Comparison of ENCODE assay signal across 4 worm cellular contexts in genomic region chrII:2939681-2940080, ce11.
TF ChIP-seq lines count a peak whose summit lies in the region.

No protein-coding gene starts in this region.

TF ChIP-seq in whole organism, L4 larva, 104 proteins besides CTCF, POLR2A, EP300 and RAD21:
- TF ChIP-seq nhr-48 (tag; optimal IDR thresholded peaks at IDR 0.05; lab: Kevin White, UChicago), result no peak
- no peak for TF ChIP-seq ZK337.2 (GFP tag; IDR thresholded peaks at IDR 0.05; lab: Robert Waterston, UW)
- TF ChIP-seq set-16 (GFP tag; IDR thresholded peaks at IDR 0.05; lab: Robert Waterston, UW), result no peak
- no peak for TF ChIP-seq nhr-102 (tag; optimal IDR thresholded peaks at IDR 0.05; lab: Kevin White, UChicago)
- TF ChIP-seq mxl-3 (GFP tag; optimal IDR thresholded peaks at IDR 0.05; lab: Kevin White, UChicago), result no peak
- peak; percentile 34 for TF ChIP-seq aha-1 (tag; lab: Kevin White, UChicago)

TF ChIP-seq in whole organism, early embryonic, 17 proteins besides CTCF, POLR2A, EP300 and RAD21:
- peak; percentile 52 for TF ChIP-seq ceh-36 (tag; optimal IDR thresholded peaks at IDR 0.05; lab: Kevin White, UChicago)
- TF ChIP-seq F13C5.2 (tag; optimal IDR thresholded peaks at IDR 0.05; lab: Kevin White, UChicago), result no peak

TF ChIP-seq in whole organism, late embryonic, 69 proteins besides CTCF, POLR2A, EP300 and RAD21:
- TF ChIP-seq dve-1 (tag; optimal IDR thresholded peaks at IDR 0.05; lab: Kevin White, UChicago), result peak; percentile 67
- TF ChIP-seq ceh-6 (GFP tag; optimal IDR thresholded peaks at IDR 0.05; lab: Kevin White, UChicago), result no peak
- no peak for TF ChIP-seq hlh-13 (GFP tag; optimal IDR thresholded peaks at IDR 0.05; lab: Kevin White, UChicago)
- TF ChIP-seq ztf-16 (tag; optimal IDR thresholded peaks at IDR 0.05; lab: Kevin White, UChicago), result no peak
- TF ChIP-seq unc-55 (GFP tag; optimal IDR thresholded peaks at IDR 0.05; lab: Kevin White, UChicago), result no peak
- TF ChIP-seq unc-86 (tag; optimal IDR thresholded peaks at IDR 0.05; lab: Kevin White, UChicago), result no peak

TF ChIP-seq in whole organism, young adult, 124 proteins besides CTCF, POLR2A, EP300 and RAD21:
- TF ChIP-seq rec-8 (tag; optimal IDR thresholded peaks at IDR 0.05; lab: Kevin White, UChicago) (no peak), nfya-2 (GFP tag; IDR thresholded peaks at IDR 0.05; lab: Robert Waterston, UW) (no peak), lin-26 (GFP tag; IDR thresholded peaks at IDR 0.05; lab: Robert Waterston, UW) (0 out of 2 replicates have a peak, but pooled peaks have one; percentile 51), aptf-3 (GFP tag; IDR thresholded peaks at IDR 0.05; lab: Robert Waterston, UW) (no peak), cebp-2 (GFP tag; IDR thresholded peaks at IDR 0.05; lab: Robert Waterston, UW) (no peak), unc-62 (GFP tag; optimal IDR thresholded peaks at IDR 0.05; lab: Kevin White, UChicago) (no peak), F10E7.11 (tag; optimal IDR thresholded peaks at IDR 0.05; lab: Kevin White, UChicago) (no peak), fkh-3 (tag; optimal IDR thresholded peaks at IDR 0.05; lab: Kevin White, UChicago) (no peak), lag-1 (GFP tag; IDR thresholded peaks at IDR 0.05; lab: Robert Waterston, UW) (no peak)
